Fruit fly (Drosophila melanogaster): ENCODE results near the gene CG34448.

Gene CG34448

dm6 chr2L:2382971-2383370, 34.8 kb downstream of the CG34448 start, which contains the start of gene PIG-Wa (continued):
- TF ChIP-seq ash1 (GFP tag; optimal IDR thresholded peaks at IDR 0.05): no peak
- no peak for TF ChIP-seq Fer2 (tag; optimal IDR thresholded peaks at IDR 0.05)

- TF ChIP-seq CG10267 (tag; optimal IDR thresholded peaks at IDR 0.05) (peak; percentile 87), lola (GFP tag; optimal IDR thresholded peaks at IDR 0.05) (peak in 1 of 3 experiments; percentile 93), corto (GFP tag; optimal IDR thresholded peaks at IDR 0.05) (peak; percentile 33), zen2 (GFP tag; IDR thresholded peaks at IDR 0.05; ENCODE audit: partially characterized antibody) (no peak), Ets65A (GFP tag) (peak; percentile 96), dimm (GFP tag; IDR thresholded peaks at IDR 0.05) (peak; percentile 93), CG3995 (GFP tag; optimal IDR thresholded peaks at IDR 0.05) (peak; percentile 26), unpg (GFP tag; optimal IDR thresholded peaks at IDR 0.05) (peak; percentile 97), schlank (tag; optimal IDR thresholded peaks at IDR 0.05) (peak; percentile 78), ken (GFP tag; IDR thresholded peaks at IDR 0.05) (peak; percentile 98), CG10654 (GFP tag; optimal IDR thresholded peaks at IDR 0.05) (peak; percentile 82), HLH3B (GFP tag; IDR thresholded peaks at IDR 0.05) (peak; percentile 96), sim (GFP tag; IDR thresholded peaks at IDR 0.05) (peak; percentile 92), C15 (GFP tag; IDR thresholded peaks at IDR 0.05) (peak; percentile 71; the same call in 1 of the 3 replicates), Poxn (GFP tag; IDR thresholded peaks at IDR 0.05) (peak; percentile 89), CG16813 (GFP tag; IDR thresholded peaks at IDR 0.05; ENCODE audit: partially characterized antibody) (no peak), her (GFP tag; optimal IDR thresholded peaks at IDR 0.05) (no peak), twi (tag; optimal IDR thresholded peaks at IDR 0.05) (peak; percentile 90), B-H2 (GFP tag; optimal IDR thresholded peaks at IDR 0.05) (peak; percentile 77), Dll (GFP tag; IDR thresholded peaks at IDR 0.05; ENCODE audit: partially characterized antibody) (no peak), CG3163 (GFP tag; optimal IDR thresholded peaks at IDR 0.05) (peak; percentile 32), CG1024 (GFP tag; IDR thresholded peaks at IDR 0.05) (peak; percentile 94), eyg (GFP tag; optimal IDR thresholded peaks at IDR 0.05) (no peak), Opbp (GFP tag; IDR thresholded peaks at IDR 0.05; ENCODE audit: partially characterized antibody) (no peak), nerfin-1 (tag; optimal IDR thresholded peaks at IDR 0.05) (peak; percentile 87), H15 (GFP tag; IDR thresholded peaks at IDR 0.05) (peak; percentile 95), az2 (GFP tag; optimal IDR thresholded peaks at IDR 0.05) (peak; percentile 94), TFAM (GFP tag; optimal IDR thresholded peaks at IDR 0.05) (peak; percentile 41), CG17361 (GFP tag; IDR thresholded peaks at IDR 0.05) (peak; percentile 90), ac (GFP tag; optimal IDR thresholded peaks at IDR 0.05) (peak; percentile 71), bcd (GFP tag; optimal IDR thresholded peaks at IDR 0.05) (peak; percentile 96), CG11247 (GFP tag; IDR thresholded peaks at IDR 0.05) (peak; percentile 92), Deaf1 (tag; optimal IDR thresholded peaks at IDR 0.05) (peak; percentile 69), zf30C (GFP tag; optimal IDR thresholded peaks at IDR 0.05) (no peak), CG7745 (tag; optimal IDR thresholded peaks at IDR 0.05) (no peak), cg (GFP tag; optimal IDR thresholded peaks at IDR 0.05) (no peak), CG6765 (GFP tag; optimal IDR thresholded peaks at IDR 0.05) (peak; percentile 43), maf-S (GFP tag; optimal IDR thresholded peaks at IDR 0.05) (peak; percentile 71), CG12942 (GFP tag; optimal IDR thresholded peaks at IDR 0.05) (peak; percentile 93), CG18619 (GFP tag; optimal IDR thresholded peaks at IDR 0.05) (peak; percentile 88), gcm (GFP tag; optimal IDR thresholded peaks at IDR 0.05) (peak; percentile 93), Sry-δ (GFP tag; optimal IDR thresholded peaks at IDR 0.05) (peak; percentile 29), Side (GFP tag; optimal IDR thresholded peaks at IDR 0.05) (peak; percentile 58), HHEX (GFP tag; optimal IDR thresholded peaks at IDR 0.05) (peak; percentile 80), CG1602 (GFP tag; optimal IDR thresholded peaks at IDR 0.05) (peak; percentile 95), tio (GFP tag; optimal IDR thresholded peaks at IDR 0.05) (peak; percentile 88), exex (tag; optimal IDR thresholded peaks at IDR 0.05) (peak; percentile 45)
These were observed 37.0 kb downstream of the CG34448 start, which contains the start of gene Eogt for dm6 chr2L:2380805-2381204. Eogt (plus strand) TSS chr2L:2381097.
